Worm (Caenorhabditis elegans) whole organism, L4 larva: Measurements from ENCODE around the gene K02A2.5.

Source experiments
- D1046.2 ChIP-seq: fragments of 200-800 bp; sonication (Bioruptor generic); IDR thresholded peaks from 2 replicates; pipeline ENCODE4 v1.3.6; 2022; ENCODE audit warnings: missing genetic modification characterization, missing compliant biosample characterization
- T20F7.1 ChIP-seq: fragments of 200-800 bp; sonication (Bioruptor generic); optimal IDR thresholded peaks from 2 replicates; lab custom pipeline; 2018; ENCODE audit warnings: mild to moderate bottlenecking, missing genetic modification characterization, missing compliant biosample characterization
- Y105C5A.15 ChIP-seq: fragments of 200-800 bp; sonication (Bioruptor generic); IDR thresholded peaks from 2 replicates; pipeline ENCODE4 v1.3.6; 2022; ENCODE audit warnings: missing genetic modification characterization, missing compliant biosample characterization
- Y75B8A.6 ChIP-seq: fragments of 200-800 bp; sonication (Bioruptor generic); IDR thresholded peaks from 2 replicates; pipeline ENCODE4 v1.3.6; 2022; ENCODE audit warnings: missing genetic modification reagents, missing genetic modification characterization, missing compliant biosample characterization
- ZK546.5 ChIP-seq, 2 experiments: sonication (generic microtip); optimal IDR thresholded peaks; 2 replicates each; lab custom pipeline; 2017; ENCODE audit warnings: missing biosample characterization in 2 of 2, missing genetic modification characterization in 2 of 2
- arid-1 ChIP-seq: fragments of 200-800 bp; sonication (Bioruptor generic); conservative IDR thresholded peaks from 2 replicates; pipeline ENCODE4 v1.3.6; 2022; ENCODE audit warnings: missing genetic modification reagents, missing genetic modification characterization, missing compliant biosample characterization
- ceh-20 ChIP-seq: fragments of 200-800 bp; sonication (Bioruptor generic); IDR thresholded peaks from 2 replicates; pipeline ENCODE4 v1.3.6; 2022; ENCODE audit warnings: missing genetic modification reagents, missing genetic modification characterization, missing compliant biosample characterization
- ceh-28 ChIP-seq: fragments of 150-350 bp; optimal IDR thresholded peaks from 2 replicates; lab custom pipeline; 2014; ENCODE audit warnings: missing biosample characterization, missing genetic modification reagents, missing genetic modification characterization
- ceh-44 ChIP-seq: fragments of 200-800 bp; sonication (Bioruptor generic); IDR thresholded peaks from 2 replicates; pipeline ENCODE4 v1.3.6; 2022; ENCODE audit warnings: missing genetic modification reagents, missing genetic modification characterization, missing compliant biosample characterization
- ces-1 ChIP-seq: fragments of 150-350 bp; sonication (generic microtip); optimal IDR thresholded peaks from 4 replicates; lab custom pipeline; 2014; ENCODE audit warnings: missing biosample characterization, missing genetic modification reagents, missing genetic modification characterization
- cey-2 ChIP-seq: sonication (generic microtip); optimal IDR thresholded peaks from 3 replicates; lab custom pipeline; 2017; ENCODE audit warnings: missing genetic modification characterization, mild to moderate bottlenecking, missing compliant biosample characterization, antibody characterized with exemption, borderline replicate concordance; ENCODE audit not compliant: insufficient read depth
- daf-16 ChIP-seq, 3 experiments: sonication (generic microtip); optimal IDR thresholded peaks; 2 replicates each; lab custom pipeline; 2016 to 2017; ENCODE audit warnings: missing genetic modification characterization in 3 of 3, missing genetic modification reagents in 3 of 3, mild to moderate bottlenecking in 2 of 3, missing compliant biosample characterization in 2 of 3, missing biosample characterization in 1 of 3, moderate library complexity in 1 of 3
- dmd-8 ChIP-seq: fragments of 200-800 bp; sonication (Bioruptor generic); IDR thresholded peaks from 2 replicates; pipeline ENCODE4 v1.3.6; 2022; ENCODE audit warnings: missing genetic modification characterization, missing compliant biosample characterization
- dmd-9 ChIP-seq: fragments of 200-800 bp; sonication (Bioruptor generic); IDR thresholded peaks from 2 replicates; pipeline ENCODE4 v1.3.6; 2022; ENCODE audit warnings: missing genetic modification reagents, missing genetic modification characterization, missing compliant biosample characterization
- dve-1 ChIP-seq: sonication (generic microtip); optimal IDR thresholded peaks from 2 replicates; lab custom pipeline; 2017; ENCODE audit warnings: antibody characterized with exemption, mild to moderate bottlenecking, missing genetic modification characterization, missing compliant biosample characterization; ENCODE audit not compliant: insufficient read depth
- egl-27 ChIP-seq: sonication (generic microtip); optimal IDR thresholded peaks from 3 replicates; lab custom pipeline; 2017; ENCODE audit warnings: missing biosample characterization, missing genetic modification reagents, missing genetic modification characterization
- gei-8 ChIP-seq: fragments of 200-800 bp; sonication (Bioruptor generic); optimal IDR thresholded peaks from 2 replicates; lab custom pipeline; 2018; ENCODE audit warnings: mild to moderate bottlenecking, missing genetic modification characterization, missing compliant biosample characterization
- hlh-11 ChIP-seq: fragments of 200-800 bp; sonication (Bioruptor generic); optimal IDR thresholded peaks from 2 replicates; lab custom pipeline; 2018; ENCODE audit warnings: mild to moderate bottlenecking, missing genetic modification characterization, missing compliant biosample characterization
- hlh-30 ChIP-seq: sonication (generic microtip); optimal IDR thresholded peaks from 2 replicates; lab custom pipeline; 2017; ENCODE audit warnings: antibody characterized with exemption, mild to moderate bottlenecking, missing genetic modification characterization, missing compliant biosample characterization; ENCODE audit not compliant: insufficient read depth
- jun-1 ChIP-seq: fragments of 150-350 bp; optimal IDR thresholded peaks from 2 replicates; lab custom pipeline; 2014; ENCODE audit warnings: missing biosample characterization, missing genetic modification reagents, missing genetic modification characterization
- mdl-1 ChIP-seq, 2 experiments: fragments of 150-350 bp in 1 of 2; sonication (generic microtip) in 1 of 2; optimal IDR thresholded peaks; 2 replicates each; lab custom pipeline; 2014 to 2017; ENCODE audit warnings: missing biosample characterization in 2 of 2, missing genetic modification characterization in 2 of 2
- mep-1 ChIP-seq: fragments of 150-350 bp; sonication (generic microtip); optimal IDR thresholded peaks from 3 replicates; lab custom pipeline; 2014; ENCODE audit warnings: missing biosample characterization, missing genetic modification characterization
- mes-2 ChIP-seq: sonication (generic microtip); optimal IDR thresholded peaks from 2 replicates; lab custom pipeline; 2016; ENCODE audit warnings: missing genotype, mild to moderate bottlenecking, missing genetic modification characterization, missing compliant biosample characterization; ENCODE audit not compliant: poor library complexity, severe bottlenecking
- nhr-102 ChIP-seq: sonication (generic microtip); optimal IDR thresholded peaks from 2 replicates; lab custom pipeline; 2016; ENCODE audit warnings: mild to moderate bottlenecking, missing genetic modification characterization, moderate library complexity, missing compliant biosample characterization
- nhr-111 ChIP-seq: fragments of 200-800 bp; sonication (Bioruptor generic); optimal IDR thresholded peaks from 2 replicates; lab custom pipeline; 2018; ENCODE audit warnings: mild to moderate bottlenecking, missing genetic modification characterization, missing compliant biosample characterization
- nhr-237 ChIP-seq: sonication (generic microtip); optimal IDR thresholded peaks from 2 replicates; lab custom pipeline; 2017; ENCODE audit warnings: missing biosample characterization, missing genetic modification characterization
- nhr-28 ChIP-seq: fragments of 150-350 bp; optimal IDR thresholded peaks from 2 replicates; lab custom pipeline; 2014; ENCODE audit warnings: missing biosample characterization, missing genetic modification characterization
- nhr-41 ChIP-seq: fragments of 200-800 bp; sonication (Bioruptor generic); IDR thresholded peaks from 2 replicates; pipeline ENCODE4 v1.3.6; 2022; ENCODE audit warnings: missing genetic modification reagents, missing genetic modification characterization, missing compliant biosample characterization
- nhr-48 ChIP-seq: sonication (generic microtip); optimal IDR thresholded peaks from 2 replicates; lab custom pipeline; 2016; ENCODE audit warnings: mild to moderate bottlenecking, missing genetic modification characterization, missing compliant biosample characterization
- nhr-6 ChIP-seq: fragments of 150-350 bp; optimal IDR thresholded peaks from 2 replicates; lab custom pipeline; 2014; ENCODE audit warnings: missing biosample characterization, missing genetic modification characterization
- nhr-76 ChIP-seq: fragments of 150-350 bp; optimal IDR thresholded peaks from 2 replicates; lab custom pipeline; 2014; ENCODE audit warnings: missing biosample characterization, missing genetic modification characterization
- pqm-1 ChIP-seq: sonication (generic microtip); optimal IDR thresholded peaks from 2 replicates; lab custom pipeline; 2017; ENCODE audit warnings: missing biosample characterization, missing genetic modification characterization
- rbr-2 ChIP-seq: sonication (generic microtip); optimal IDR thresholded peaks from 2 replicates; lab custom pipeline; 2016; ENCODE audit warnings: missing genotype, missing genetic modification characterization, missing compliant biosample characterization
- saeg-2 ChIP-seq: fragments of 200-800 bp; sonication (Bioruptor generic); IDR thresholded peaks from 2 replicates; pipeline ENCODE4 v1.3.6; 2022; ENCODE audit warnings: missing genetic modification reagents, missing genetic modification characterization, missing compliant biosample characterization
- sdz-12 ChIP-seq: fragments of 200-800 bp; sonication (Bioruptor generic); optimal IDR thresholded peaks from 2 replicates; lab custom pipeline; 2018; ENCODE audit warnings: mild to moderate bottlenecking, missing genetic modification characterization, missing compliant biosample characterization
- set-16 ChIP-seq: fragments of 200-800 bp; sonication (Bioruptor generic); IDR thresholded peaks from 2 replicates; pipeline ENCODE4 v1.3.6; 2022; ENCODE audit warnings: missing genetic modification reagents, missing genetic modification characterization, missing compliant biosample characterization
- spr-1 ChIP-seq: sonication (generic microtip); optimal IDR thresholded peaks from 2 replicates; lab custom pipeline; 2016; ENCODE audit warnings: mild to moderate bottlenecking, missing genetic modification characterization, missing compliant biosample characterization
- spr-3 ChIP-seq: fragments of 200-800 bp; sonication (Bioruptor generic); optimal IDR thresholded peaks from 2 replicates; lab custom pipeline; 2018; ENCODE audit warnings: mild to moderate bottlenecking, missing genetic modification characterization, missing compliant biosample characterization
- tra-1 ChIP-seq: fragments of 200-800 bp; sonication (Bioruptor generic); IDR thresholded peaks from 2 replicates; pipeline ENCODE4 v1.3.6; 2022; ENCODE audit warnings: missing genetic modification reagents, missing genetic modification characterization, missing compliant biosample characterization
- zfp-3 ChIP-seq: fragments of 200-800 bp; sonication (Bioruptor generic); conservative IDR thresholded peaks from 2 replicates; pipeline ENCODE4 v1.3.6; 2022; ENCODE audit warnings: missing genetic modification reagents, missing genetic modification characterization, missing compliant biosample characterization
- zip-2 ChIP-seq: fragments of 150-350 bp; optimal IDR thresholded peaks from 2 replicates; lab custom pipeline; 2014; ENCODE audit warnings: missing biosample characterization, missing genetic modification characterization
- ztf-11 ChIP-seq: fragments of 150-350 bp; optimal IDR thresholded peaks from 2 replicates; lab custom pipeline; 2014; ENCODE audit warnings: missing biosample characterization, missing genetic modification characterization
- ztf-7 ChIP-seq: fragments of 150-350 bp; optimal IDR thresholded peaks from 2 replicates; lab custom pipeline; 2014; ENCODE audit warnings: missing biosample characterization, missing genetic modification characterization

K02A2.5 gene

ce11 chrII:7411930-7412329 lies at the start of gene K02A2.5:
Gene K02A2.5 (minus strand): TSS chrII:7412030.
- TF ChIP-seq hlh-11 (tag; lab: Kevin White, UChicago) (no peak), zfp-3 (GFP tag; lab: Robert Waterston, UW) (no peak), ceh-20 (GFP tag; lab: Robert Waterston, UW) (no peak), mdl-1 (tag; optimal IDR thresholded peaks at IDR 0.05; lab: Kevin White, UChicago) (no peak), arid-1 (GFP tag; lab: Robert Waterston, UW) (no peak), sdz-12 (GFP tag; lab: Kevin White, UChicago) (no peak), daf-16 (GFP tag; optimal IDR thresholded peaks at IDR 0.05; lab: Kevin White, UChicago) (no peak), daf-16 (tag; optimal IDR thresholded peaks at IDR 0.05; lab: Kevin White, UChicago) (no peak), mep-1 (no peak)

- TF ChIP-seq rbr-2 (tag; lab: Kevin White, UChicago), result no peak
- TF ChIP-seq dmd-8 (GFP tag; lab: Robert Waterston, UW), result no peak
- no peak for TF ChIP-seq set-16 (GFP tag; lab: Robert Waterston, UW)
- TF ChIP-seq Y105C5A.15 (GFP tag; lab: Robert Waterston, UW), result 0 out of 2 replicates have a peak, but pooled peaks have one; percentile 14
- no peak for TF ChIP-seq Y75B8A.6 (GFP tag; lab: Robert Waterston, UW)
- TF ChIP-seq dmd-9, result no peak
These were observed 47.4 kb upstream of the K02A2.5 start, which contains the start of gene D1022.2 for ce11 chrII:7459205-7459604. Gene D1022.2 (plus strand): TSS chrII:7459505.

ce11 chrII:7458706-7459105 lies 46.9 kb upstream of the K02A2.5 start, which contains the start of gene D1022.5:
Gene D1022.5 (minus strand): TSS chrII:7458806.
- TF ChIP-seq ceh-28 (tag; lab: Kevin White, UChicago) (no peak), spr-1 (tag; lab: Kevin White, UChicago) (no peak), nhr-76 (tag; lab: Kevin White, UChicago) (no peak), zip-2 (tag; lab: Kevin White, UChicago) (no peak), nhr-102 (peak; percentile 54), tra-1 (GFP tag; lab: Robert Waterston, UW) (no peak)

ce11 chrII:7457210-7457609 lies 45.4 kb upstream of the K02A2.5 start, which contains the start of gene D1022.4:
Gene D1022.4 (minus strand): TSS chrII:7457292.
- TF ChIP-seq mdl-1 (tag; optimal IDR thresholded peaks at IDR 0.05; lab: Kevin White, UChicago), result peak in 1 of 2 experiments; percentile 15
- TF ChIP-seq rbr-2 (tag; lab: Kevin White, UChicago), result no peak
- TF ChIP-seq spr-1 (tag; lab: Kevin White, UChicago), result no peak
- TF ChIP-seq egl-27 (tag; lab: Kevin White, UChicago), result no peak
- peak; percentile 69 for TF ChIP-seq nhr-28 (tag; lab: Kevin White, UChicago)
- no peak for TF ChIP-seq nhr-111 (GFP tag; lab: Kevin White, UChicago)
- TF ChIP-seq Y105C5A.15 (GFP tag; lab: Robert Waterston, UW), result no peak
- TF ChIP-seq D1046.2 (GFP tag; lab: Robert Waterston, UW), result no peak
- peak; percentile 37 for TF ChIP-seq pqm-1 (tag; lab: Kevin White, UChicago)
- TF ChIP-seq cey-2, result no peak
- peak; percentile 23 for TF ChIP-seq mes-2 (tag; lab: Kevin White, UChicago)
- TF ChIP-seq mep-1, result no peak
- no peak for TF ChIP-seq nhr-237 (tag; lab: Kevin White, UChicago)
- TF ChIP-seq hlh-30, result peak; percentile 19
- TF ChIP-seq ces-1 (GFP tag; lab: Kevin White, UChicago), result no peak
- TF ChIP-seq ztf-11 (tag; lab: Kevin White, UChicago), result no peak
- TF ChIP-seq ztf-7 (tag; lab: Kevin White, UChicago), result no peak
- no peak for TF ChIP-seq nhr-6 (tag; lab: Kevin White, UChicago)
- no peak for TF ChIP-seq ZK546.5 (tag; optimal IDR thresholded peaks at IDR 0.05; lab: Kevin White, UChicago)
- peak; percentile 77 for TF ChIP-seq nhr-102
- no peak for TF ChIP-seq ceh-20 (GFP tag; lab: Robert Waterston, UW)
- peak; percentile 53 for TF ChIP-seq dve-1
- no peak for TF ChIP-seq ceh-44 (GFP tag; lab: Robert Waterston, UW)
- no peak for TF ChIP-seq gei-8
- TF ChIP-seq spr-3 (GFP tag; lab: Kevin White, UChicago), result no peak
- TF ChIP-seq Y75B8A.6 (GFP tag; lab: Robert Waterston, UW), result no peak
- TF ChIP-seq saeg-2, result no peak
- TF ChIP-seq nhr-41 (GFP tag; lab: Robert Waterston, UW), result no peak
- TF ChIP-seq T20F7.1 (GFP tag; lab: Kevin White, UChicago), result no peak
- no peak for TF ChIP-seq jun-1
- no peak for TF ChIP-seq nhr-48
- no peak for TF ChIP-seq dmd-9
